Worm (Caenorhabditis elegans) whole organism, L4 larva: ENCODE measurements around the gene srx-87.
A peak's percentile ranks its signal among the peaks of the same experiment; 100 is the strongest.

Source experiments
- F10B5.3 ChIP-seq: sonication (generic microtip); optimal IDR thresholded peaks from 2 replicates; lab custom pipeline; 2016; ENCODE audit warnings: mild to moderate bottlenecking, missing genetic modification characterization, missing compliant biosample characterization
- F26F4.8 ChIP-seq: fragments of 200-800 bp; sonication (Bioruptor generic); conservative IDR thresholded peaks from 2 replicates; pipeline ENCODE4 v1.3.6; 2022; ENCODE audit warnings: missing genetic modification characterization, missing compliant biosample characterization
- F37D6.2 ChIP-seq: sonication (generic microtip); optimal IDR thresholded peaks from 2 replicates; lab custom pipeline; 2016; ENCODE audit warnings: mild to moderate bottlenecking, missing genetic modification characterization, missing compliant biosample characterization
- R02D3.7 ChIP-seq: fragments of 150-350 bp; sonication (generic microtip); optimal IDR thresholded peaks from 3 replicates; lab custom pipeline; 2014; ENCODE audit warnings: missing biosample characterization, missing genetic modification characterization
- Y105C5A.15 ChIP-seq: fragments of 200-800 bp; sonication (Bioruptor generic); IDR thresholded peaks from 2 replicates; pipeline ENCODE4 v1.3.6; 2022; ENCODE audit warnings: missing genetic modification characterization, missing compliant biosample characterization
- Y48G9A.11 ChIP-seq: fragments of 200-800 bp; sonication (Bioruptor generic); IDR thresholded peaks from 2 replicates; pipeline ENCODE4 v1.3.6; 2022; ENCODE audit warnings: missing genetic modification reagents, missing genetic modification characterization, missing compliant biosample characterization
- ZK337.2 ChIP-seq: fragments of 200-800 bp; sonication (Bioruptor generic); IDR thresholded peaks from 2 replicates; pipeline ENCODE4 v1.3.6; 2022; ENCODE audit warnings: missing genetic modification reagents, missing genetic modification characterization, missing compliant biosample characterization
- aha-1 ChIP-seq: fragments of 150-350 bp; peaks from one replicate; lab custom pipeline; 2014; ENCODE audit warnings: missing biosample characterization, missing genetic modification characterization
- aly-2 ChIP-seq: sonication (generic microtip); optimal IDR thresholded peaks from 2 replicates; lab custom pipeline; 2018; ENCODE audit warnings: missing biosample characterization, missing genetic modification characterization
- arid-1 ChIP-seq: fragments of 200-800 bp; sonication (Bioruptor generic); conservative IDR thresholded peaks from 2 replicates; pipeline ENCODE4 v1.3.6; 2022; ENCODE audit warnings: missing genetic modification reagents, missing genetic modification characterization, missing compliant biosample characterization
- ceh-20 ChIP-seq: fragments of 200-800 bp; sonication (Bioruptor generic); IDR thresholded peaks from 2 replicates; pipeline ENCODE4 v1.3.6; 2022; ENCODE audit warnings: missing genetic modification reagents, missing genetic modification characterization, missing compliant biosample characterization
- ceh-28 ChIP-seq: fragments of 150-350 bp; optimal IDR thresholded peaks from 2 replicates; lab custom pipeline; 2014; ENCODE audit warnings: missing biosample characterization, missing genetic modification reagents, missing genetic modification characterization
- ceh-32 ChIP-seq: sonication (generic microtip); optimal IDR thresholded peaks from 2 replicates; lab custom pipeline; 2016; ENCODE audit warnings: mild to moderate bottlenecking, missing genetic modification characterization, missing compliant biosample characterization; ENCODE audit not compliant: poor library complexity
- ces-1 ChIP-seq: fragments of 150-350 bp; sonication (generic microtip); optimal IDR thresholded peaks from 4 replicates; lab custom pipeline; 2014; ENCODE audit warnings: missing biosample characterization, missing genetic modification reagents, missing genetic modification characterization
- cey-2 ChIP-seq: sonication (generic microtip); optimal IDR thresholded peaks from 3 replicates; lab custom pipeline; 2017; ENCODE audit warnings: missing genetic modification characterization, mild to moderate bottlenecking, missing compliant biosample characterization, antibody characterized with exemption, borderline replicate concordance; ENCODE audit not compliant: insufficient read depth
- daf-16 ChIP-seq, 3 experiments: sonication (generic microtip); optimal IDR thresholded peaks; 2 replicates each; lab custom pipeline; 2016 to 2017; ENCODE audit warnings: missing genetic modification characterization in 3 of 3, missing genetic modification reagents in 3 of 3, mild to moderate bottlenecking in 2 of 3, missing compliant biosample characterization in 2 of 3, missing biosample characterization in 1 of 3, moderate library complexity in 1 of 3
- dmd-6 ChIP-seq: fragments of 200-800 bp; sonication (Bioruptor generic); IDR thresholded peaks from 2 replicates; pipeline ENCODE4 v1.3.6; 2022; ENCODE audit warnings: missing genetic modification reagents, missing genetic modification characterization, missing compliant biosample characterization
- dmd-8 ChIP-seq: fragments of 200-800 bp; sonication (Bioruptor generic); IDR thresholded peaks from 2 replicates; pipeline ENCODE4 v1.3.6; 2022; ENCODE audit warnings: missing genetic modification characterization, missing compliant biosample characterization
- dpl-1 ChIP-seq: fragments of 150-350 bp; optimal IDR thresholded peaks from 2 replicates; lab custom pipeline; 2014; ENCODE audit warnings: missing biosample characterization, missing genetic modification reagents, missing genetic modification characterization
- duxl-1 ChIP-seq: sonication (generic microtip); optimal IDR thresholded peaks from 2 replicates; lab custom pipeline; 2016; ENCODE audit warnings: mild to moderate bottlenecking, missing genetic modification characterization, moderate library complexity, missing compliant biosample characterization; ENCODE audit not compliant: poor library complexity
- dve-1 ChIP-seq: sonication (generic microtip); optimal IDR thresholded peaks from 2 replicates; lab custom pipeline; 2017; ENCODE audit warnings: antibody characterized with exemption, mild to moderate bottlenecking, missing genetic modification characterization, missing compliant biosample characterization; ENCODE audit not compliant: insufficient read depth
- egl-43 ChIP-seq: fragments of 200-800 bp; sonication (Bioruptor generic); IDR thresholded peaks from 2 replicates; pipeline ENCODE4 v1.3.6; 2022; ENCODE audit warnings: missing genetic modification reagents, missing genetic modification characterization, missing compliant biosample characterization
- fos-1 ChIP-seq: fragments of 150-350 bp; optimal IDR thresholded peaks from 2 replicates; lab custom pipeline; 2014; ENCODE audit warnings: missing biosample characterization, missing genetic modification characterization
- gei-8 ChIP-seq: fragments of 200-800 bp; sonication (Bioruptor generic); optimal IDR thresholded peaks from 2 replicates; lab custom pipeline; 2018; ENCODE audit warnings: mild to moderate bottlenecking, missing genetic modification characterization, missing compliant biosample characterization
- lin-13 ChIP-seq: fragments of 150-350 bp; optimal IDR thresholded peaks from 2 replicates; lab custom pipeline; 2014; ENCODE audit warnings: missing biosample characterization, missing genetic modification reagents, missing genetic modification characterization
- lir-3 ChIP-seq: sonication (generic microtip); optimal IDR thresholded peaks from 2 replicates; lab custom pipeline; 2016; ENCODE audit warnings: mild to moderate bottlenecking, missing genetic modification characterization, missing compliant biosample characterization
- lsy-2 ChIP-seq, 2 experiments: fragments of 150-350 bp in 1 of 2; sonication (generic microtip) in 1 of 2; optimal IDR thresholded peaks; 2 replicates each; lab custom pipeline; 2014 to 2017; ENCODE audit warnings: missing biosample characterization in 2 of 2, missing genetic modification characterization in 2 of 2
- madf-9 ChIP-seq: fragments of 200-800 bp; sonication (Bioruptor generic); conservative IDR thresholded peaks from 2 replicates; pipeline ENCODE4 v1.3.6; 2022; ENCODE audit warnings: missing genetic modification reagents, missing genetic modification characterization, missing compliant biosample characterization
- mdl-1 ChIP-seq, 2 experiments: fragments of 150-350 bp in 1 of 2; sonication (generic microtip) in 1 of 2; optimal IDR thresholded peaks; 2 replicates each; lab custom pipeline; 2014 to 2017; ENCODE audit warnings: missing biosample characterization in 2 of 2, missing genetic modification characterization in 2 of 2
- mdt-29 ChIP-seq: fragments of 200-800 bp; sonication (Bioruptor generic); IDR thresholded peaks from 2 replicates; pipeline ENCODE4 v1.3.6; 2022; ENCODE audit warnings: missing genetic modification reagents, missing genetic modification characterization, missing compliant biosample characterization
- mes-2 ChIP-seq: sonication (generic microtip); optimal IDR thresholded peaks from 2 replicates; lab custom pipeline; 2016; ENCODE audit warnings: missing genotype, mild to moderate bottlenecking, missing genetic modification characterization, missing compliant biosample characterization; ENCODE audit not compliant: poor library complexity, severe bottlenecking
- nhr-10 ChIP-seq: fragments of 150-350 bp; optimal IDR thresholded peaks from 2 replicates; lab custom pipeline; 2014; ENCODE audit warnings: missing biosample characterization, missing genetic modification characterization
- nhr-111 ChIP-seq: fragments of 200-800 bp; sonication (Bioruptor generic); optimal IDR thresholded peaks from 2 replicates; lab custom pipeline; 2018; ENCODE audit warnings: mild to moderate bottlenecking, missing genetic modification characterization, missing compliant biosample characterization
- nhr-237 ChIP-seq: sonication (generic microtip); optimal IDR thresholded peaks from 2 replicates; lab custom pipeline; 2017; ENCODE audit warnings: missing biosample characterization, missing genetic modification characterization
- nhr-28 ChIP-seq: fragments of 150-350 bp; optimal IDR thresholded peaks from 2 replicates; lab custom pipeline; 2014; ENCODE audit warnings: missing biosample characterization, missing genetic modification characterization
- nhr-41 ChIP-seq: fragments of 200-800 bp; sonication (Bioruptor generic); IDR thresholded peaks from 2 replicates; pipeline ENCODE4 v1.3.6; 2022; ENCODE audit warnings: missing genetic modification reagents, missing genetic modification characterization, missing compliant biosample characterization
- nhr-48 ChIP-seq: sonication (generic microtip); optimal IDR thresholded peaks from 2 replicates; lab custom pipeline; 2016; ENCODE audit warnings: mild to moderate bottlenecking, missing genetic modification characterization, missing compliant biosample characterization
- nhr-6 ChIP-seq: fragments of 150-350 bp; optimal IDR thresholded peaks from 2 replicates; lab custom pipeline; 2014; ENCODE audit warnings: missing biosample characterization, missing genetic modification characterization
- nhr-77 ChIP-seq: fragments of 150-350 bp; optimal IDR thresholded peaks from 2 replicates; lab custom pipeline; 2014; ENCODE audit warnings: missing biosample characterization, missing genetic modification characterization
- pha-4 ChIP-seq, 2 experiments: fragments of 150-350 bp in 1 of 2; fragments of 200-800 bp in 1 of 2; sonication (Bioruptor generic) in 1 of 2; IDR thresholded peaks in 1 of 2; optimal IDR thresholded peaks in 1 of 2; 2 replicates each; pipeline versions ENCODE4 v1.3.6 to Lab custom; 2014 to 2022; ENCODE audit warnings: missing genetic modification characterization in 2 of 2, missing genetic modification reagents in 2 of 2, missing biosample characterization in 1 of 2, missing compliant biosample characterization in 1 of 2
- php-3 ChIP-seq: fragments of 200-800 bp; sonication (Bioruptor generic); IDR thresholded peaks from 2 replicates; pipeline ENCODE4 v1.3.6; 2022; ENCODE audit warnings: missing genetic modification reagents, missing genetic modification characterization, missing compliant biosample characterization
- pqm-1 ChIP-seq: sonication (generic microtip); optimal IDR thresholded peaks from 2 replicates; lab custom pipeline; 2017; ENCODE audit warnings: missing biosample characterization, missing genetic modification characterization
- tra-1 ChIP-seq: fragments of 200-800 bp; sonication (Bioruptor generic); IDR thresholded peaks from 2 replicates; pipeline ENCODE4 v1.3.6; 2022; ENCODE audit warnings: missing genetic modification reagents, missing genetic modification characterization, missing compliant biosample characterization
- vab-7 ChIP-seq: fragments of 200-800 bp; sonication (Bioruptor generic); IDR thresholded peaks from 2 replicates; pipeline ENCODE4 v1.3.6; 2022; ENCODE audit warnings: missing genetic modification reagents, missing genetic modification characterization, missing compliant biosample characterization
- zfp-3 ChIP-seq: fragments of 200-800 bp; sonication (Bioruptor generic); conservative IDR thresholded peaks from 2 replicates; pipeline ENCODE4 v1.3.6; 2022; ENCODE audit warnings: missing genetic modification reagents, missing genetic modification characterization, missing compliant biosample characterization
- zip-11 ChIP-seq: fragments of 200-800 bp; sonication (Bioruptor generic); IDR thresholded peaks from 2 replicates; pipeline ENCODE4 v1.3.6; 2022; ENCODE audit warnings: missing genetic modification characterization, missing compliant biosample characterization
- ztf-11 ChIP-seq: fragments of 150-350 bp; optimal IDR thresholded peaks from 2 replicates; lab custom pipeline; 2014; ENCODE audit warnings: missing biosample characterization, missing genetic modification characterization

srx-87 gene

ce11 chrV:11604484-11604883, 39.8 kb downstream of the srx-87 start, which contains the start of gene dhs-20:
dhs-20 (minus strand) TSS chrV:11604563.
- TF ChIP-seq fos-1 (tag; lab: Kevin White, UChicago) (no peak), nhr-48 (tag; lab: Kevin White, UChicago) (no peak), nhr-111 (GFP tag; lab: Kevin White, UChicago) (no peak), pqm-1 (tag; lab: Kevin White, UChicago) (peak; percentile 14), pha-4 (GFP tag; IDR thresholded peaks at IDR 0.05; lab: Robert Waterston, UW) (no peak), pha-4 (tag; optimal IDR thresholded peaks at IDR 0.05; lab: Kevin White, UChicago) (no peak), mdt-29 (GFP tag; lab: Robert Waterston, UW) (no peak), nhr-41 (no peak), mdl-1 (tag; optimal IDR thresholded peaks at IDR 0.05; lab: Kevin White, UChicago) (no peak), dmd-6 (GFP tag; lab: Robert Waterston, UW) (peak; percentile 23; the same call in 1 of the 2 replicates), nhr-10 (no peak), ceh-28 (no peak), madf-9 (no peak), F26F4.8 (GFP tag; lab: Robert Waterston, UW) (no peak), nhr-28 (tag; lab: Kevin White, UChicago) (peak; percentile 60), lin-13 (GFP tag; lab: Kevin White, UChicago) (no peak), ces-1 (GFP tag; lab: Kevin White, UChicago) (no peak), F10B5.3 (tag; lab: Kevin White, UChicago) (no peak), R02D3.7 (tag; lab: Kevin White, UChicago) (no peak), daf-16 (GFP tag; optimal IDR thresholded peaks at IDR 0.05; lab: Kevin White, UChicago) (no peak), daf-16 (tag; optimal IDR thresholded peaks at IDR 0.05; lab: Kevin White, UChicago) (peak; percentile 86), cey-2 (tag; lab: Kevin White, UChicago) (no peak), aha-1 (tag; lab: Kevin White, UChicago) (peak; percentile 35), dve-1 (tag; lab: Kevin White, UChicago) (peak; percentile 41), ceh-20 (GFP tag; lab: Robert Waterston, UW) (no peak), egl-43 (no peak)
- TF ChIP-seq, all 104 proteins: peak for 6

- TF ChIP-seq gei-8 (GFP tag; lab: Kevin White, UChicago) (no peak), zip-11 (GFP tag; lab: Robert Waterston, UW) (no peak), tra-1 (GFP tag; lab: Robert Waterston, UW) (no peak), dmd-8 (GFP tag; lab: Robert Waterston, UW) (no peak), Y105C5A.15 (no peak), mdl-1 (tag; optimal IDR thresholded peaks at IDR 0.05; lab: Kevin White, UChicago) (no peak), lir-3 (no peak), php-3 (no peak), aha-1 (tag; lab: Kevin White, UChicago) (no peak), nhr-28 (tag; lab: Kevin White, UChicago) (no peak), ZK337.2 (GFP tag; lab: Robert Waterston, UW) (no peak), lsy-2 (tag; optimal IDR thresholded peaks at IDR 0.05; lab: Kevin White, UChicago) (no peak), ceh-32 (tag; lab: Kevin White, UChicago) (no peak), mes-2 (tag; lab: Kevin White, UChicago) (no peak)
These were observed 40.6 kb downstream of the srx-87 start for ce11 chrV:11605227-11605626.

- TF ChIP-seq arid-1 (GFP tag; lab: Robert Waterston, UW) = no peak
- no peak for TF ChIP-seq nhr-6 (tag; lab: Kevin White, UChicago)
- TF ChIP-seq daf-16 (GFP tag; optimal IDR thresholded peaks at IDR 0.05; lab: Kevin White, UChicago) = no peak
- no peak for TF ChIP-seq daf-16 (tag; optimal IDR thresholded peaks at IDR 0.05; lab: Kevin White, UChicago)
- TF ChIP-seq dve-1 (tag; lab: Kevin White, UChicago) = no peak
- TF ChIP-seq aly-2 (tag; lab: Kevin White, UChicago) = no peak
- TF ChIP-seq duxl-1 (tag; lab: Kevin White, UChicago) = no peak
- TF ChIP-seq zip-11 (GFP tag; lab: Robert Waterston, UW) = no peak
- TF ChIP-seq nhr-77 (tag; lab: Kevin White, UChicago) = no peak
- no peak for TF ChIP-seq Y48G9A.11 (GFP tag; lab: Robert Waterston, UW)
- TF ChIP-seq F37D6.2 (tag; lab: Kevin White, UChicago) = no peak
- TF ChIP-seq ceh-20 (GFP tag; lab: Robert Waterston, UW) = no peak
- TF ChIP-seq zfp-3 (GFP tag; lab: Robert Waterston, UW) = no peak
- TF ChIP-seq dpl-1 (GFP tag; lab: Kevin White, UChicago) = no peak
- no peak for TF ChIP-seq gei-8 (GFP tag; lab: Kevin White, UChicago)
- no peak for TF ChIP-seq ztf-11 (tag; lab: Kevin White, UChicago)
- TF ChIP-seq nhr-237 (tag; lab: Kevin White, UChicago) = no peak
- TF ChIP-seq vab-7 (GFP tag; lab: Robert Waterston, UW) = no peak
- TF ChIP-seq aha-1 (tag; lab: Kevin White, UChicago) = no peak
- TF ChIP-seq, all 104 proteins: peak for 0
These were observed 41.8 kb downstream of the srx-87 start, which contains the start of gene idpp-16 for ce11 chrV:11606424-11606823. idpp-16 (minus strand) TSS chrV:11606524.
